Worm (Caenorhabditis elegans) whole organism, early embryonic: ENCODE data around the gene unc-43.

Source experiments
- B0310.2 ChIP-seq: sonication (generic microtip); optimal IDR thresholded peaks from 2 replicates; lab custom pipeline; 2016; ENCODE audit warnings: mild to moderate bottlenecking, missing genetic modification characterization, missing compliant biosample characterization
- ama-1 ChIP-seq: fragments of 150-350 bp; optimal IDR thresholded peaks from 2 replicates; lab custom pipeline; 2014
- tra-4 ChIP-seq: sonication (generic microtip); optimal IDR thresholded peaks from 2 replicates; lab custom pipeline; 2017; ENCODE audit warnings: missing genetic modification characterization, missing compliant biosample characterization

- TF ChIP-seq ama-1 (lab: Kevin White, UChicago): no peak
- TF ChIP-seq tra-4: no peak
- no peak for TF ChIP-seq B0310.2 (tag; lab: Kevin White, UChicago)
These were observed 65.7 kb downstream of the unc-43 start, which contains the start of gene rad-51 for ce11 chrIV:10284194-10284910.
